Fruit fly (Drosophila melanogaster): Measurements from ENCODE around the gene RpS19b.
A peak's percentile ranks its signal among the peaks of the same experiment; 100 is the strongest.

The RpS19b gene

dm6 chr3R:23933430-23933683 is at the start of gene RpS19b:
TSS of gene RpS19b (minus strand) at chr3R:23933530.
- no peak for TF ChIP-seq CG32264 (GFP tag; optimal IDR thresholded peaks at IDR 0.05)
- TF ChIP-seq GATAd (GFP tag; optimal IDR thresholded peaks at IDR 0.05), result no peak
- no peak for TF ChIP-seq tai (GFP tag; optimal IDR thresholded peaks at IDR 0.05)
- TF ChIP-seq jim (GFP tag; optimal IDR thresholded peaks at IDR 0.05), result no peak
- no peak for TF ChIP-seq Dif (GFP tag; optimal IDR thresholded peaks at IDR 0.05; ENCODE audit: partially characterized antibody)
- no peak for TF ChIP-seq dl (GFP tag; optimal IDR thresholded peaks at IDR 0.05; ENCODE audit: insufficient read depth in 1 of 2, partially characterized antibody in 2 of 2)
- no peak for TF ChIP-seq sv (GFP tag; optimal IDR thresholded peaks at IDR 0.05)
- TF ChIP-seq rgr (GFP tag; optimal IDR thresholded peaks at IDR 0.05), result no peak
- TF ChIP-seq Mio (GFP tag; optimal IDR thresholded peaks at IDR 0.05), result no peak
- no peak for TF ChIP-seq h (GFP tag; optimal IDR thresholded peaks at IDR 0.05)
- no peak for TF ChIP-seq foxo (GFP tag; optimal IDR thresholded peaks at IDR 0.05)
- no peak for TF ChIP-seq N (GFP tag; optimal IDR thresholded peaks at IDR 0.05)
- TF ChIP-seq woc (GFP tag; optimal IDR thresholded peaks at IDR 0.05), result no peak
- TF ChIP-seq brk (GFP tag; optimal IDR thresholded peaks at IDR 0.05), result no peak
- no peak for TF ChIP-seq HLH106 (tag; optimal IDR thresholded peaks at IDR 0.05)

- TF ChIP-seq dmrt93B (GFP tag; optimal IDR thresholded peaks at IDR 0.05) (no peak), Dfd (GFP tag; optimal IDR thresholded peaks at IDR 0.05) (peak; percentile 93)
Measured at dm6 chr3R:23981645-23982044, 48.3 kb upstream of the RpS19b start.

dm6 chr3R:23971764-23972163 is 38.4 kb upstream of the RpS19b start:
- no peak for TF ChIP-seq dsf (GFP tag; optimal IDR thresholded peaks at IDR 0.05; ENCODE audit: borderline replicate concordance)
- no peak for TF ChIP-seq psq (GFP tag; optimal IDR thresholded peaks at IDR 0.05)
- no peak for TF ChIP-seq Rel (GFP tag; optimal IDR thresholded peaks at IDR 0.05)
- TF ChIP-seq Rel (tag; optimal IDR thresholded peaks at IDR 0.05), result no peak
- no peak for TF ChIP-seq Vsx2 (GFP tag; optimal IDR thresholded peaks at IDR 0.05; ENCODE audit: partially characterized antibody)
- no peak for TF ChIP-seq Sp1 (GFP tag; optimal IDR thresholded peaks at IDR 0.05)

dm6 chr3R:23971208-23971607 is 37.9 kb upstream of the RpS19b start:
- TF ChIP-seq Mio (GFP tag; optimal IDR thresholded peaks at IDR 0.05), result no peak
- TF ChIP-seq CG9705 (GFP tag; optimal IDR thresholded peaks at IDR 0.05), result no peak
- no peak for TF ChIP-seq OdsH (GFP tag; optimal IDR thresholded peaks at IDR 0.05)
- no peak for TF ChIP-seq ey (GFP tag; optimal IDR thresholded peaks at IDR 0.05)
- no peak for TF ChIP-seq sv (GFP tag; optimal IDR thresholded peaks at IDR 0.05)
- no peak for TF ChIP-seq Dfd (GFP tag; optimal IDR thresholded peaks at IDR 0.05)
- no peak for TF ChIP-seq fru (GFP tag; optimal IDR thresholded peaks at IDR 0.05)
- no peak for TF ChIP-seq pan (optimal IDR thresholded peaks at IDR 0.05)
- no peak for TF ChIP-seq HLH106 (tag; optimal IDR thresholded peaks at IDR 0.05)
- TF ChIP-seq Myc (optimal IDR thresholded peaks at IDR 0.05), result no peak
- TF ChIP-seq CrebA (GFP tag; optimal IDR thresholded peaks at IDR 0.05; ENCODE audit: borderline replicate concordance), result no peak
- no peak for TF ChIP-seq psq (GFP tag; optimal IDR thresholded peaks at IDR 0.05)
- TF ChIP-seq CG32264 (GFP tag; optimal IDR thresholded peaks at IDR 0.05), result no peak

dm6 chr3R:23969449-23969848 is 36.1 kb upstream of the RpS19b start:
- TF ChIP-seq jim (GFP tag; optimal IDR thresholded peaks at IDR 0.05) (no peak), woc (GFP tag; optimal IDR thresholded peaks at IDR 0.05) (no peak), rgr (GFP tag; optimal IDR thresholded peaks at IDR 0.05) (no peak), dmrt93B (GFP tag; optimal IDR thresholded peaks at IDR 0.05) (no peak), pan (optimal IDR thresholded peaks at IDR 0.05) (no peak), Myc (optimal IDR thresholded peaks at IDR 0.05) (no peak), HLH106 (tag; optimal IDR thresholded peaks at IDR 0.05) (no peak)

- TF ChIP-seq foxo (GFP tag; optimal IDR thresholded peaks at IDR 0.05), result no peak
- no peak for TF ChIP-seq Hr78 (GFP tag; optimal IDR thresholded peaks at IDR 0.05)
- TF ChIP-seq N (GFP tag; optimal IDR thresholded peaks at IDR 0.05), result no peak
- no peak for TF ChIP-seq woc (GFP tag; optimal IDR thresholded peaks at IDR 0.05)
- no peak for TF ChIP-seq GATAd (GFP tag; optimal IDR thresholded peaks at IDR 0.05)
- no peak for TF ChIP-seq OdsH (GFP tag; optimal IDR thresholded peaks at IDR 0.05)
- TF ChIP-seq Hnf4 (GFP tag; optimal IDR thresholded peaks at IDR 0.05), result no peak
- no peak for TF ChIP-seq CG9705 (GFP tag; optimal IDR thresholded peaks at IDR 0.05)
- TF ChIP-seq dsf (GFP tag; optimal IDR thresholded peaks at IDR 0.05; ENCODE audit: borderline replicate concordance), result no peak
- TF ChIP-seq sage (GFP tag; optimal IDR thresholded peaks at IDR 0.05), result no peak
- no peak for TF ChIP-seq br (GFP tag; optimal IDR thresholded peaks at IDR 0.05)
- no peak for TF ChIP-seq Dif (GFP tag; optimal IDR thresholded peaks at IDR 0.05; ENCODE audit: partially characterized antibody)
Measured at dm6 chr3R:23964913-23965718, 31.8 kb upstream of the RpS19b start.

Data from whole organism, wandering third instar larva.